Fruit fly (Drosophila melanogaster) whole organism, embryonic: ENCODE results near the gene CG43163.
A peak's percentile ranks its signal among the peaks of the same experiment; 100 is the strongest.

Experiments used
- Aef1 ChIP-seq: fragments of 200-800 bp; sonication (Bioruptor generic); IDR thresholded peaks from 3 replicates; pipeline ENCODE4 v1.3.6; 2022; ENCODE audit warnings: missing biosample characterization, missing genetic modification characterization
- BEAF-32 ChIP-seq: fragments of 200-800 bp; sonication (Bioruptor generic); optimal IDR thresholded peaks from 3 replicates; lab custom pipeline; 2017; ENCODE audit warnings: missing biosample characterization, missing genetic modification characterization, mild to moderate bottlenecking, moderate library complexity, missing genetic modification reagents
- Bteb2 ChIP-seq: fragments of 200-800 bp; sonication (Bioruptor generic); optimal IDR thresholded peaks from 2 replicates; lab custom pipeline; 2016; ENCODE audit warnings: missing biosample characterization, missing genetic modification characterization
- CG1024 ChIP-seq: fragments of 200-800 bp; sonication (Bioruptor generic); IDR thresholded peaks from 2 replicates; pipeline ENCODE4 v1.3.6; 2022; ENCODE audit warnings: missing biosample characterization, missing genetic modification characterization
- CG11695 ChIP-seq: fragments of 200-800 bp; sonication (Bioruptor generic); IDR thresholded peaks from 3 replicates; pipeline ENCODE4 v1.3.6; 2022; ENCODE audit warnings: missing biosample characterization, missing genetic modification characterization
- CG12104 ChIP-seq: fragments of 200-800 bp; sonication (Bioruptor generic); optimal IDR thresholded peaks from 3 replicates; lab custom pipeline; 2016; ENCODE audit warnings: missing biosample characterization, missing genetic modification characterization
- CG12391 ChIP-seq: fragments of 200-800 bp; sonication (Bioruptor generic); optimal IDR thresholded peaks from 3 replicates; lab custom pipeline; 2018; ENCODE audit warnings: missing biosample characterization, mild to moderate bottlenecking, missing genetic modification characterization, moderate library complexity
- CG13624 ChIP-seq: fragments of 200-800 bp; sonication (Bioruptor generic); optimal IDR thresholded peaks from 2 replicates; lab custom pipeline; 2016; ENCODE audit warnings: missing biosample characterization, missing genetic modification characterization
- CG15696 ChIP-seq: fragments of 200-800 bp; sonication (Bioruptor generic); optimal IDR thresholded peaks from 2 replicates; lab custom pipeline; 2019; ENCODE audit warnings: missing biosample characterization, mild to moderate bottlenecking, missing genetic modification characterization, moderate library complexity
- CG1647 ChIP-seq: fragments of 200-800 bp; sonication (Bioruptor generic); optimal IDR thresholded peaks from 3 replicates; lab custom pipeline; 2016; ENCODE audit warnings: missing biosample characterization, missing genetic modification characterization
- CG2129 ChIP-seq: fragments of 200-800 bp; sonication (Bioruptor generic); IDR thresholded peaks from 2 replicates; pipeline ENCODE4 v1.3.6; 2022; ENCODE audit warnings: missing biosample characterization, missing genetic modification characterization; ENCODE audit not compliant: partially characterized antibody
- CG30403 ChIP-seq: fragments of 200-800 bp; sonication (Bioruptor generic); optimal IDR thresholded peaks from 3 replicates; lab custom pipeline; 2016; ENCODE audit warnings: missing biosample characterization, missing genetic modification characterization
- CG31224 ChIP-seq: fragments of 200-800 bp; sonication (Bioruptor generic); IDR thresholded peaks from 2 replicates; pipeline ENCODE4 v1.3.6; 2022; ENCODE audit warnings: missing biosample characterization, missing genetic modification characterization
- CG31365 ChIP-seq: fragments of 200-800 bp; sonication (Bioruptor generic); optimal IDR thresholded peaks from 2 replicates; lab custom pipeline; 2018; ENCODE audit warnings: missing biosample characterization, mild to moderate bottlenecking, missing genetic modification characterization
- CG33213 ChIP-seq: fragments of 200-800 bp; sonication (Bioruptor generic); optimal IDR thresholded peaks from 3 replicates; lab custom pipeline; 2016; ENCODE audit warnings: missing biosample characterization, missing genetic modification characterization
- CG3838 ChIP-seq: fragments of 200-800 bp; sonication (Bioruptor generic); optimal IDR thresholded peaks from 3 replicates; lab custom pipeline; 2016; ENCODE audit warnings: missing biosample characterization, missing genetic modification characterization
- CG4424 ChIP-seq: fragments of 200-800 bp; sonication (Bioruptor generic); optimal IDR thresholded peaks from 3 replicates; lab custom pipeline; 2016; ENCODE audit warnings: missing biosample characterization, missing genetic modification characterization
- CG5953 ChIP-seq: fragments of 200-800 bp; sonication (Bioruptor generic); IDR thresholded peaks from 2 replicates; pipeline ENCODE4 v1.3.6; 2022; ENCODE audit warnings: missing biosample characterization, missing genetic modification characterization
- CG7271 ChIP-seq: fragments of 200-800 bp; sonication (Bioruptor generic); optimal IDR thresholded peaks from 2 replicates; lab custom pipeline; 2018; ENCODE audit warnings: missing biosample characterization, mild to moderate bottlenecking, missing genetic modification characterization, moderate library complexity
- Doc2 ChIP-seq: fragments of 200-800 bp; sonication (Bioruptor generic); IDR thresholded peaks from 2 replicates; pipeline ENCODE4 v1.3.6; 2022; ENCODE audit warnings: missing biosample characterization, missing genetic modification characterization
- Eip74EF ChIP-seq, 2 experiments: fragments of 200-800 bp in 1 of 2; fragments of >200 bp in 1 of 2; sonication (Bioruptor generic) in 1 of 2; optimal IDR thresholded peaks; 2 replicates each; lab custom pipeline; 2017 to 2019; ENCODE audit warnings: missing biosample characterization in 2 of 2, missing genetic modification characterization in 2 of 2, mild to moderate bottlenecking in 1 of 2, moderate library complexity in 1 of 2
- HLH4C ChIP-seq: fragments of 200-800 bp; sonication (Bioruptor generic); IDR thresholded peaks from 3 replicates; pipeline ENCODE4 v1.3.6; 2022; ENCODE audit warnings: missing biosample characterization, missing genetic modification characterization; ENCODE audit not compliant: partially characterized antibody
- HLH54F ChIP-seq: fragments of 200-800 bp; sonication (Bioruptor generic); optimal IDR thresholded peaks from 3 replicates; lab custom pipeline; 2016; ENCODE audit warnings: missing biosample characterization, missing genetic modification characterization
- HmgD ChIP-seq: fragments of 200-800 bp; sonication (Bioruptor generic); optimal IDR thresholded peaks from 3 replicates; lab custom pipeline; 2016; ENCODE audit warnings: missing biosample characterization, missing genetic modification characterization
- Med ChIP-seq: fragments of 200-800 bp; sonication (Bioruptor generic); peaks from one replicate; lab custom pipeline; 2016; ENCODE audit warnings: missing biosample characterization, missing genetic modification characterization, mild to moderate bottlenecking, inconsistent platforms, moderate library complexity
- Myb ChIP-seq: fragments of 200-800 bp; sonication (Bioruptor generic); optimal IDR thresholded peaks from 2 replicates; lab custom pipeline; 2016; ENCODE audit warnings: missing biosample characterization, missing genetic modification characterization
- Oli ChIP-seq: fragments of 200-800 bp; sonication (Bioruptor generic); optimal IDR thresholded peaks from 2 replicates; lab custom pipeline; 2018; ENCODE audit warnings: missing biosample characterization, mild to moderate bottlenecking, missing genetic modification characterization, moderate library complexity
- Optix ChIP-seq: fragments of 200-800 bp; sonication (Bioruptor generic); IDR thresholded peaks from 3 replicates; pipeline ENCODE4 v1.3.6; 2022; ENCODE audit warnings: missing biosample characterization, missing genetic modification characterization
- Ptx1 ChIP-seq: fragments of 200-800 bp; sonication (Bioruptor generic); IDR thresholded peaks from 2 replicates; pipeline ENCODE4 v1.3.6; 2022; ENCODE audit warnings: missing biosample characterization, missing genetic modification characterization
- Ravus ChIP-seq: fragments of 200-800 bp; sonication (Bioruptor generic); IDR thresholded peaks from 2 replicates; pipeline ENCODE4 v1.3.6; 2022; ENCODE audit warnings: missing biosample characterization, missing genetic modification characterization
- Sox100B ChIP-seq: fragments of 200-800 bp; sonication (Bioruptor generic); optimal IDR thresholded peaks from 3 replicates; lab custom pipeline; 2018; ENCODE audit warnings: missing biosample characterization, mild to moderate bottlenecking, missing genetic modification characterization
- Sox102F ChIP-seq: fragments of 200-800 bp; sonication (Bioruptor generic); optimal IDR thresholded peaks from 2 replicates; lab custom pipeline; 2018; ENCODE audit warnings: missing biosample characterization, mild to moderate bottlenecking, missing genetic modification characterization, moderate library complexity
- ash1 ChIP-seq: fragments of 200-800 bp; sonication (Bioruptor generic); optimal IDR thresholded peaks from 2 replicates; lab custom pipeline; 2018; ENCODE audit warnings: missing biosample characterization, mild to moderate bottlenecking, missing genetic modification characterization
- chif ChIP-seq, 2 experiments: fragments of 200-800 bp; sonication (Bioruptor generic); optimal IDR thresholded peaks; 3 replicates each; lab custom pipeline; 2016; ENCODE audit warnings: missing biosample characterization in 2 of 2, missing genetic modification characterization in 2 of 2
- gsb-n ChIP-seq: fragments of 200-800 bp; sonication (Bioruptor generic); optimal IDR thresholded peaks from 3 replicates; lab custom pipeline; 2018; ENCODE audit warnings: missing biosample characterization, mild to moderate bottlenecking, missing genetic modification characterization
- h ChIP-seq: fragments of >200 bp; optimal IDR thresholded peaks from 2 replicates; lab custom pipeline; 2017
- ind ChIP-seq: fragments of 200-800 bp; sonication (Bioruptor generic); optimal IDR thresholded peaks from 3 replicates; lab custom pipeline; 2016; ENCODE audit warnings: missing biosample characterization, missing genetic modification characterization
- klu ChIP-seq: fragments of 200-800 bp; sonication (Bioruptor generic); IDR thresholded peaks from 2 replicates; pipeline ENCODE4 v1.3.6; 2022; ENCODE audit warnings: missing biosample characterization, missing genetic modification characterization
- lola ChIP-seq, 3 experiments: fragments of >200 bp in 2 of 3; fragments of 200-800 bp in 1 of 3; sonication (Bioruptor generic) in 1 of 3; optimal IDR thresholded peaks; 2 replicates each; lab custom pipeline; 2017 to 2019; ENCODE audit warnings: missing biosample characterization in 3 of 3, missing genetic modification characterization in 3 of 3, mild to moderate bottlenecking in 1 of 3, moderate library complexity in 1 of 3
- nau ChIP-seq: fragments of 200-800 bp; sonication (Bioruptor generic); optimal IDR thresholded peaks from 3 replicates; lab custom pipeline; 2017; ENCODE audit warnings: missing biosample characterization, mild to moderate bottlenecking, missing genetic modification characterization, missing genetic modification reagents
- onecut ChIP-seq: fragments of 200-800 bp; sonication (Bioruptor generic); IDR thresholded peaks from 2 replicates; pipeline ENCODE4 v1.3.6; 2022; ENCODE audit warnings: missing biosample characterization, missing genetic modification characterization
- org-1 ChIP-seq: fragments of 200-800 bp; sonication (Bioruptor generic); optimal IDR thresholded peaks from 2 replicates; lab custom pipeline; 2017; ENCODE audit warnings: missing biosample characterization, missing genetic modification characterization
- peb ChIP-seq: fragments of 200-800 bp; sonication (Bioruptor generic); IDR thresholded peaks from 2 replicates; pipeline ENCODE4 v1.3.6; 2022; ENCODE audit warnings: missing biosample characterization, missing genetic modification characterization
- repo ChIP-seq: fragments of 200-800 bp; sonication (Bioruptor generic); optimal IDR thresholded peaks from 2 replicates; lab custom pipeline; 2016; ENCODE audit warnings: missing biosample characterization, missing genetic modification characterization
- ro ChIP-seq: fragments of 200-800 bp; sonication (Bioruptor generic); IDR thresholded peaks from 2 replicates; pipeline ENCODE4 v1.3.6; 2022; ENCODE audit warnings: missing biosample characterization, missing genetic modification characterization
- schlank ChIP-seq: fragments of 200-800 bp; sonication (Bioruptor generic); optimal IDR thresholded peaks from 2 replicates; lab custom pipeline; 2018; ENCODE audit warnings: missing biosample characterization, mild to moderate bottlenecking, missing genetic modification characterization
- slp2 ChIP-seq: fragments of 200-800 bp; sonication (Bioruptor generic); optimal IDR thresholded peaks from 2 replicates; lab custom pipeline; 2016; ENCODE audit warnings: missing biosample characterization, missing genetic modification characterization
- sna ChIP-seq: fragments of 200-800 bp; sonication (Bioruptor generic); IDR thresholded peaks from 2 replicates; pipeline ENCODE4 v1.3.6; 2022; ENCODE audit warnings: missing biosample characterization, missing genetic modification characterization; ENCODE audit not compliant: partially characterized antibody
- trem ChIP-seq: fragments of 200-800 bp; optimal IDR thresholded peaks from 3 replicates; lab custom pipeline; 2019; ENCODE audit warnings: missing biosample characterization, mild to moderate bottlenecking, missing genetic modification characterization, moderate library complexity
- wek ChIP-seq: fragments of 200-800 bp; sonication (Bioruptor generic); optimal IDR thresholded peaks from 3 replicates; lab custom pipeline; 2018; ENCODE audit warnings: missing biosample characterization, mild to moderate bottlenecking, missing genetic modification characterization, moderate library complexity
- zen2 ChIP-seq: fragments of 200-800 bp; sonication (Bioruptor generic); IDR thresholded peaks from 3 replicates; pipeline ENCODE4 v1.3.6; 2022; ENCODE audit warnings: missing biosample characterization, missing genetic modification characterization; ENCODE audit not compliant: partially characterized antibody

Gene CG43163

DNA sequence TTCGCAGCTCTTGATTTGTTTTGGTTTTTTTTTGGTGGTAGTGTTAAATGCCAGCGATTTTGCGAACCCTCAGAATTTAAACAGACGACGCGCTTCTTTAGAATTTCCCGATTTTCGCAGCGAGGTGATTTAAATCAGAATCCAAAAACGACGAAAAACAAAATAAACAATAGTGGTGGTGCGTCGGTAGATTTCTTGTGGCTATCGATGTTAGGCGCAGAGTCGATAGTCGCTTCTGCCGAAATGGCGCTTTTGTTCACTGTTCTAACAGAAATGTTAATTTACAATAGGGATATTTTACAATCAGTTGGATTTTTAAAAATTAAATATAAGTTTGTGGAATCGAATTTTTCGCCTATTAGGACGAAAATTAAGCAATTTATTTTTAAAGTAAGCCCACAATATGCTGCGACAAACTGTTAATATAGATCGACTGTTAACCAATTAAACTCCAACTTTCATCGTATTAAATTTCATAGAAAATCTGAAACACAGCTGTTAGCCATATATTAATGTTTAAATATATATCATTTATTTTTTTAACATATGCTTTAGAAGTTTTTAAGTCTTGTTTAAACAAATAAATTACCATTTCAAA is 57.6 kb downstream of the CG43163 start, which contains the start of gene CG6983 (continued):
- TF ChIP-seq Sox102F (peak; percentile 5), Oli (tag; lab: Kevin White, UChicago) (no peak), Doc2 (GFP tag; lab: Robert Waterston, UW) (no peak), h (no peak), CG33213 (GFP tag; lab: Kevin White, UChicago) (no peak), org-1 (GFP tag; lab: Kevin White, UChicago) (no peak), slp2 (GFP tag; lab: Kevin White, UChicago) (no peak), CG4424 (GFP tag; lab: Kevin White, UChicago) (no peak), CG13624 (GFP tag; lab: Kevin White, UChicago) (no peak), CG5953 (no peak), trem (peak; percentile 18), CG7271 (no peak), peb (GFP tag; lab: Robert Waterston, UW) (no peak), Myb (GFP tag; lab: Kevin White, UChicago) (peak; percentile 82), Optix (GFP tag; lab: Robert Waterston, UW) (no peak), CG31365 (tag; lab: Kevin White, UChicago) (no peak), Ravus (GFP tag; lab: Robert Waterston, UW) (no peak), CG30403 (GFP tag; lab: Kevin White, UChicago) (no peak), CG31224 (GFP tag; lab: Robert Waterston, UW) (no peak), Sox100B (GFP tag; lab: Kevin White, UChicago) (no peak), nau (GFP tag; lab: Kevin White, UChicago) (no peak), BEAF-32 (GFP tag; lab: Kevin White, UChicago) (peak; percentile 85), Ptx1 (GFP tag; lab: Robert Waterston, UW) (no peak), CG11695 (GFP tag; lab: Robert Waterston, UW) (no peak), wek (GFP tag; lab: Kevin White, UChicago) (peak; percentile 91), Bteb2 (GFP tag; lab: Kevin White, UChicago) (no peak), chif (GFP tag; optimal IDR thresholded peaks at IDR 0.05; lab: Kevin White, UChicago) (no peak), HLH54F (GFP tag; lab: Kevin White, UChicago) (no peak), sna (GFP tag; lab: Robert Waterston, UW) (peak; percentile 75), repo (no peak), HmgD (GFP tag; lab: Kevin White, UChicago) (no peak), CG15696 (tag; lab: Kevin White, UChicago) (no peak), CG2129 (GFP tag; lab: Robert Waterston, UW) (peak; percentile 30; the same call in 1 of the 2 replicates), onecut (GFP tag; lab: Robert Waterston, UW) (no peak), gsb-n (tag; lab: Kevin White, UChicago) (no peak), Med (peak; percentile 74), ash1 (GFP tag; lab: Kevin White, UChicago) (no peak), Aef1 (no peak), CG1024 (GFP tag; lab: Robert Waterston, UW) (no peak), lola (GFP tag; optimal IDR thresholded peaks at IDR 0.05; lab: Kevin White, UChicago) (no peak), zen2 (no peak; the same call in 2 of the 3 replicates), ro (GFP tag; lab: Robert Waterston, UW) (no peak), CG12391 (tag; lab: Kevin White, UChicago) (no peak), Eip74EF (GFP tag; optimal IDR thresholded peaks at IDR 0.05; lab: Kevin White, UChicago) (no peak), CG12104 (GFP tag; lab: Kevin White, UChicago) (no peak), klu (no peak), CG1647 (GFP tag; lab: Kevin White, UChicago) (no peak), HLH4C (GFP tag; lab: Robert Waterston, UW) (peak; percentile 76), schlank (tag; lab: Kevin White, UChicago) (no peak), ind (GFP tag; lab: Kevin White, UChicago) (no peak), CG3838 (GFP tag; lab: Kevin White, UChicago) (no peak)
